Worm (Caenorhabditis elegans): Measurements from ENCODE around the gene scav-4.

The scav-4 gene

DNA sequence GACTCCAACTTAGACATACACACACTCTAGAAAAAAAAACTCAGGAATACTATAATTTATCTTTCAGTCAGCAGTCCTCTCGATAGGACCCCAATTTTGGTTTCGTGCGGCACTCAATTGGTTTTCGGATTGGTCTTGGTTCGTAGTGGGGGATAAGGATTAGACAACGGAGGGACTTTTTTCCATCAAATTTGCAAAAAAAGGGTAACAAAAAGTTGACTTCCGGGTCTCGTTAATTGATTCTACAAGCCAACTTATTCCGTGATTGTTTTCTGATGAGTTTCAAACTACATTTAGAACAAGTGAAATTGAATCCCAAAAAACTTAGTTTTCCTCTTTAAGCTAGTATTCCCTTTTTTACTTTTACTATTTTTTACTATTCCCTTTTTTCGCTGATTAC lies 52.8 kb downstream of the scav-4 start:
- TF ChIP-seq sox-4 (tag; optimal IDR thresholded peaks at IDR 0.05), result no peak
- TF ChIP-seq tbx-2 (tag; optimal IDR thresholded peaks at IDR 0.05), result peak; percentile 53
- TF ChIP-seq sptf-1 (tag; optimal IDR thresholded peaks at IDR 0.05), result no peak
- TF ChIP-seq pax-3 (tag; optimal IDR thresholded peaks at IDR 0.05), result no peak
- TF ChIP-seq Y116A8C.19 (tag; optimal IDR thresholded peaks at IDR 0.05; ENCODE audit: borderline replicate concordance), result no peak
- no peak for TF ChIP-seq fkh-8 (tag; optimal IDR thresholded peaks at IDR 0.05)

Data from whole organism, L1 larva.